Worm (Caenorhabditis elegans): ENCODE results near the gene lgc-1.

DNA sequence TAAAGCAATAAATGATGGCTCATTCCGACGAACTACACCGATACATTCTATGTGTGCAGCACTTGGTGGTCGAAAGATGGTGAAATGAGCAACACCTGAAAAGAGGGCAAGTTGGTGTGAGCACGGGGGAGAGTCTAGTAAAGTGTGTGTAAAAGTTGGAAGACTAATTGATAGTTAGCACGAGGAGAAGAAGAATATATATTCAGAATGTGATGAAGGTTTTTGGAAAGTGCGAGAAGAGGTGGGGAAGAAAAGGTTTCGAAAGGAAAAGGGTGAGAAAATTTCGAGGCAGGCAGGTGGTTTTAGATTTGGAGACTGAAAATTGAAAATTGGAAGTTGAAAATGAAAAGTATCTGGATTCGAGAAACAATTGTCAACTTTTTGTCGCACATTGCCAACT lies 17.4 kb downstream of the lgc-1 start, which contains the start of gene Y45G5AM.6:
- TF ChIP-seq flt-1 (GFP tag; IDR thresholded peaks at IDR 0.05): no peak
- TF ChIP-seq ztf-29 (GFP tag; IDR thresholded peaks at IDR 0.05): no peak
- no peak for TF ChIP-seq ztf-23 (GFP tag; IDR thresholded peaks at IDR 0.05)
- TF ChIP-seq med-1 (GFP tag; optimal IDR thresholded peaks at IDR 0.05; ENCODE audit: insufficient read depth): no peak
- no peak for TF ChIP-seq klf-2 (GFP tag; conservative IDR thresholded peaks at IDR 0.05)

All from whole organism, midembryonic.